Worm (Caenorhabditis elegans) whole organism, young adult: ENCODE measurements around the gene ergi-2.

Experiments used
- attf-3 ChIP-seq: fragments of 200-800 bp; sonication (Bioruptor generic); conservative IDR thresholded peaks from 2 replicates; pipeline ENCODE4 v1.3.6; 2022; ENCODE audit warnings: missing genetic modification reagents, missing genetic modification characterization, missing compliant biosample characterization
- him-1 ChIP-seq: sonication (generic microtip); optimal IDR thresholded peaks from 2 replicates; lab custom pipeline; 2016; ENCODE audit warnings: missing genotype, missing genetic modification reagents, missing genetic modification characterization, missing compliant biosample characterization
- lin-40 ChIP-seq: sonication (generic microtip); optimal IDR thresholded peaks from 2 replicates; lab custom pipeline; 2016; ENCODE audit warnings: missing genetic modification characterization, mild to moderate bottlenecking, missing compliant biosample characterization, missing genotype, missing genetic modification reagents
- nfya-2 ChIP-seq: fragments of 200-800 bp; sonication (Bioruptor generic); IDR thresholded peaks from 2 replicates; pipeline ENCODE4 v1.3.6; 2022; ENCODE audit warnings: missing genetic modification reagents, missing genetic modification characterization, missing compliant biosample characterization
- rec-8 ChIP-seq, 2 experiments: sonication (generic microtip); optimal IDR thresholded peaks; 2 replicates each; lab custom pipeline; 2016; ENCODE audit warnings: mild to moderate bottlenecking in 2 of 2, missing genetic modification characterization in 2 of 2, missing genetic modification reagents in 2 of 2, missing genotype in 2 of 2, missing biosample characterization in 1 of 2, missing compliant biosample characterization in 1 of 2, moderate library complexity in 1 of 2
- snpc-4 ChIP-seq, 5 experiments: fragments of 150-350 bp in 1 of 5; sonication (generic microtip) in 4 of 5; optimal IDR thresholded peaks; 2 replicates each; lab custom pipeline; 2014 to 2018; ENCODE audit warnings: missing genetic modification characterization in 5 of 5, missing biosample characterization in 3 of 5, antibody characterized with exemption in 2 of 5, mild to moderate bottlenecking in 2 of 5, missing compliant biosample characterization in 2 of 5, missing genotype in 2 of 5, moderate library complexity in 2 of 5, missing genetic modification reagents in 1 of 5
- tlf-1 ChIP-seq: fragments of 200-800 bp; sonication (Bioruptor generic); optimal IDR thresholded peaks from 2 replicates; lab custom pipeline; 2018; ENCODE audit warnings: mild to moderate bottlenecking, missing genetic modification characterization, missing compliant biosample characterization
- unc-62 ChIP-seq: fragments of 150-350 bp; optimal IDR thresholded peaks from 2 replicates; lab custom pipeline; 2014; ENCODE audit warnings: missing biosample characterization, missing genetic modification reagents, missing genetic modification characterization

- TF ChIP-seq snpc-4 (GFP tag; optimal IDR thresholded peaks at IDR 0.05; lab: Kevin White, UChicago) (no peak), snpc-4 (tag; optimal IDR thresholded peaks at IDR 0.05; lab: Kevin White, UChicago) (no peak), rec-8 (tag; optimal IDR thresholded peaks at IDR 0.05; lab: Kevin White, UChicago) (no peak), unc-62 (GFP tag; lab: Kevin White, UChicago) (no peak), nfya-2 (no peak), attf-3 (GFP tag; lab: Robert Waterston, UW) (no peak), him-1 (tag; lab: Kevin White, UChicago) (no peak), lin-40 (tag; lab: Kevin White, UChicago) (no peak), tlf-1 (GFP tag; lab: Kevin White, UChicago) (no peak)
Observed at ce11 chrX:15003891-15004550, 3.1 kb downstream of the ergi-2 start, which contains the start of gene slc-25A18.1.
